Worm (Caenorhabditis elegans) whole organism, L2 larva: ENCODE data around the gene W08A12.2.

Experiments used
- C34F6.9 ChIP-seq: fragments of 150-350 bp; optimal IDR thresholded peaks from 2 replicates; lab custom pipeline; 2014; ENCODE audit warnings: missing biosample characterization, missing genetic modification characterization
- F13H6.1 ChIP-seq: sonication (generic microtip); optimal IDR thresholded peaks from 2 replicates; lab custom pipeline; 2016; ENCODE audit warnings: missing genetic modification characterization, missing compliant biosample characterization
- Y55F3AM.14 ChIP-seq: fragments of 200-800 bp; sonication (Bioruptor generic); optimal IDR thresholded peaks from 2 replicates; lab custom pipeline; 2018; ENCODE audit warnings: mild to moderate bottlenecking, missing genetic modification characterization, missing compliant biosample characterization
- ZK546.5 ChIP-seq: sonication (generic microtip); optimal IDR thresholded peaks from 2 replicates; lab custom pipeline; 2017; ENCODE audit warnings: missing biosample characterization, missing genetic modification characterization
- ama-1 ChIP-seq: fragments of 150-350 bp; optimal IDR thresholded peaks from 2 replicates; lab custom pipeline; 2018; ENCODE audit warnings: inconsistent platforms
- blmp-1 ChIP-seq: sonication (generic microtip); optimal IDR thresholded peaks from 2 replicates; lab custom pipeline; 2017; ENCODE audit warnings: missing genetic modification characterization, mild to moderate bottlenecking, missing compliant biosample characterization, antibody characterized with exemption, moderate library complexity; ENCODE audit not compliant: insufficient read depth
- ceh-16 ChIP-seq: fragments of 150-350 bp; optimal IDR thresholded peaks from 2 replicates; lab custom pipeline; 2014; ENCODE audit warnings: missing biosample characterization, missing genetic modification characterization
- ceh-82 ChIP-seq: fragments of 150-350 bp; optimal IDR thresholded peaks from 2 replicates; lab custom pipeline; 2014; ENCODE audit warnings: missing biosample characterization, missing genetic modification characterization
- crh-2 ChIP-seq: sonication (generic microtip); optimal IDR thresholded peaks from 2 replicates; lab custom pipeline; 2017; ENCODE audit warnings: missing biosample characterization, missing genetic modification characterization
- dmd-4 ChIP-seq: sonication (generic microtip); optimal IDR thresholded peaks from 2 replicates; lab custom pipeline; 2017; ENCODE audit warnings: missing biosample characterization, missing genetic modification characterization
- egl-27 ChIP-seq: sonication (generic microtip); optimal IDR thresholded peaks from 3 replicates; lab custom pipeline; 2017; ENCODE audit warnings: missing biosample characterization, missing genetic modification reagents, missing genetic modification characterization
- elt-1 ChIP-seq: fragments of 150-350 bp; optimal IDR thresholded peaks from 2 replicates; lab custom pipeline; 2014; ENCODE audit warnings: missing biosample characterization, missing genetic modification characterization
- lin-11 ChIP-seq: fragments of 150-350 bp; sonication (generic microtip); optimal IDR thresholded peaks from 2 replicates; lab custom pipeline; 2014; ENCODE audit warnings: missing biosample characterization, missing genetic modification characterization, inconsistent platforms, mixed read lengths
- lin-13 ChIP-seq: fragments of 150-350 bp; optimal IDR thresholded peaks from 2 replicates; lab custom pipeline; 2014; ENCODE audit warnings: missing biosample characterization, missing genetic modification reagents, missing genetic modification characterization
- lin-39 ChIP-seq: fragments of 150-350 bp; optimal IDR thresholded peaks from 2 replicates; lab custom pipeline; 2014; ENCODE audit warnings: missing biosample characterization, missing genetic modification reagents, missing genetic modification characterization
- lsy-2 ChIP-seq, 2 experiments: fragments of 150-350 bp in 1 of 2; sonication (generic microtip) in 1 of 2; optimal IDR thresholded peaks; 2 replicates each; lab custom pipeline; 2014 to 2017; ENCODE audit warnings: missing biosample characterization in 2 of 2, missing genetic modification characterization in 2 of 2
- mab-5 ChIP-seq: fragments of 150-350 bp; optimal IDR thresholded peaks from 2 replicates; lab custom pipeline; 2014; ENCODE audit warnings: missing biosample characterization, missing genetic modification characterization
- mbf-1 ChIP-seq: sonication (generic microtip); optimal IDR thresholded peaks from 2 replicates; lab custom pipeline; 2017; ENCODE audit warnings: missing biosample characterization, missing genetic modification characterization
- mdl-1 ChIP-seq, 2 experiments: fragments of 150-350 bp in 1 of 2; sonication (generic microtip) in 1 of 2; optimal IDR thresholded peaks; 2 replicates each; lab custom pipeline; 2017; ENCODE audit warnings: missing biosample characterization in 2 of 2, missing genetic modification characterization in 2 of 2
- nhr-10 ChIP-seq: sonication (generic microtip); optimal IDR thresholded peaks from 2 replicates; lab custom pipeline; 2017; ENCODE audit warnings: missing biosample characterization, missing genetic modification characterization
- nhr-12 ChIP-seq: fragments of 150-350 bp; optimal IDR thresholded peaks from 2 replicates; lab custom pipeline; 2014; ENCODE audit warnings: missing biosample characterization, missing genetic modification characterization
- nhr-129 ChIP-seq: fragments of 150-350 bp; optimal IDR thresholded peaks from 2 replicates; lab custom pipeline; 2014; ENCODE audit warnings: missing biosample characterization, missing genetic modification characterization
- nhr-21 ChIP-seq: fragments of 150-350 bp; optimal IDR thresholded peaks from 2 replicates; lab custom pipeline; 2014; ENCODE audit warnings: missing biosample characterization, missing genetic modification characterization
- nhr-23 ChIP-seq: fragments of 150-350 bp; optimal IDR thresholded peaks from 2 replicates; lab custom pipeline; 2014; ENCODE audit warnings: missing biosample characterization, missing genetic modification reagents, missing genetic modification characterization
- nhr-237 ChIP-seq: fragments of 150-350 bp; optimal IDR thresholded peaks from 2 replicates; lab custom pipeline; 2014; ENCODE audit warnings: missing biosample characterization, missing genetic modification characterization
- nhr-25 ChIP-seq: fragments of 150-350 bp; sonication (generic microtip); optimal IDR thresholded peaks from 3 replicates; lab custom pipeline; 2014; ENCODE audit warnings: missing biosample characterization, missing genetic modification characterization
- nhr-6 ChIP-seq: fragments of 150-350 bp; optimal IDR thresholded peaks from 2 replicates; lab custom pipeline; 2014; ENCODE audit warnings: missing biosample characterization, missing genetic modification characterization
- nhr-77 ChIP-seq: fragments of 150-350 bp; optimal IDR thresholded peaks from 2 replicates; lab custom pipeline; 2014; ENCODE audit warnings: missing biosample characterization, missing genetic modification characterization
- peb-1 ChIP-seq: fragments of 150-350 bp; optimal IDR thresholded peaks from 2 replicates; lab custom pipeline; 2014; ENCODE audit warnings: missing biosample characterization, missing genetic modification characterization
- sem-4 ChIP-seq: fragments of 150-350 bp; optimal IDR thresholded peaks from 2 replicates; lab custom pipeline; 2014; ENCODE audit warnings: missing biosample characterization, missing genetic modification reagents, missing genetic modification characterization
- sma-3 ChIP-seq: sonication (generic microtip); optimal IDR thresholded peaks from 2 replicates; lab custom pipeline; 2016; ENCODE audit warnings: missing genetic modification reagents, missing genetic modification characterization, missing compliant biosample characterization
- sma-9 ChIP-seq, 2 experiments: fragments of 150-350 bp in 1 of 2; sonication (generic microtip) in 1 of 2; optimal IDR thresholded peaks; 2 replicates each; lab custom pipeline; 2014 to 2016; ENCODE audit warnings: missing genetic modification characterization in 2 of 2, mild to moderate bottlenecking in 1 of 2, missing biosample characterization in 1 of 2, missing compliant biosample characterization in 1 of 2, missing genetic modification reagents in 1 of 2, moderate library complexity in 1 of 2
- snpc-4 ChIP-seq: fragments of 150-350 bp; optimal IDR thresholded peaks from 2 replicates; lab custom pipeline; 2014; ENCODE audit warnings: missing biosample characterization, missing genetic modification characterization
- unc-39 ChIP-seq: fragments of 150-350 bp; optimal IDR thresholded peaks from 2 replicates; lab custom pipeline; 2014; ENCODE audit warnings: missing biosample characterization, missing genetic modification characterization
- unc-55 ChIP-seq: fragments of 150-350 bp; sonication (generic microtip); optimal IDR thresholded peaks from 3 replicates; lab custom pipeline; 2014; ENCODE audit warnings: missing biosample characterization, missing genetic modification reagents, missing genetic modification characterization
- unc-62 ChIP-seq: fragments of 150-350 bp; optimal IDR thresholded peaks from 2 replicates; lab custom pipeline; 2014; ENCODE audit warnings: missing biosample characterization, missing genetic modification reagents, missing genetic modification characterization
- zag-1 ChIP-seq: fragments of 150-350 bp; optimal IDR thresholded peaks from 2 replicates; lab custom pipeline; 2014; ENCODE audit warnings: missing biosample characterization, missing genetic modification characterization
- ztf-11 ChIP-seq: sonication (generic microtip); optimal IDR thresholded peaks from 2 replicates; lab custom pipeline; 2017; ENCODE audit warnings: missing biosample characterization, missing genetic modification characterization
- ztf-4 ChIP-seq: fragments of 150-350 bp; optimal IDR thresholded peaks from 2 replicates; lab custom pipeline; 2014; ENCODE audit warnings: missing biosample characterization, missing genetic modification characterization

The W08A12.2 gene

DNA sequence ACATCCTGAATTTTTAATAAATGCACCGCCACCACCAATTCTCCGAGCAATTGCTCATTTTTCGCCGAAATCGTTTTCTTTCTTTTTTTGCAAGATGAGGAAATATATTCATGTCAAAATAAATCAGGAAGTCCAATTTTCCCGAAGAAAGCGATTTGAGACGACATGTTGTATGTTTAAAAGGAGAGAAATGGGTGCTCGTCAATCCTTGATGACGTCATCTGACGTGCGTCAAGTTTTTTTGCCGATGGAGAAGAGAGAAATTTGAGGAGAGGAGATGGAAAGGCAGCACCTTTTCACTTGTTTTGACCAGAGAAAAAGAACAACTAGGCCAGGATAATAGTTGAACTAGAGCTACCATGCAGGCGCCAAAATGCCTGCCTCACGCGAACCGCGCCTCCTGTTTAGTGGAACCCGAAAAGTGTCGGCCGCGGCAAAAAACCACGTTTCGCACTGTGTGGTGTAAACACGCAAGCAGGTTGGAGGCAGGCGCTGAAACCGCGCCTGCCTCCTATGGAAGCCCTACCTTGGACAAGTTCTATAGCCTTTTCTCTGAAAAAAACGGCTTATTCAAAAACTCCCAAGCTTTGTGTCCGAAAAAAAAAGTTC lies 30.7 kb upstream of the W08A12.2 start:
- TF ChIP-seq crh-2 (tag; lab: Kevin White, UChicago), result peak; percentile 80
- TF ChIP-seq nhr-25 (tag; lab: Kevin White, UChicago), result no peak
- no peak for TF ChIP-seq unc-39 (tag; lab: Kevin White, UChicago)
- TF ChIP-seq mdl-1 (tag; optimal IDR thresholded peaks at IDR 0.05; lab: Kevin White, UChicago), result peak in 1 of 2 experiments; percentile 54
- peak; percentile 70 for TF ChIP-seq sma-9 (GFP tag; optimal IDR thresholded peaks at IDR 0.05; lab: Kevin White, UChicago)
- no peak for TF ChIP-seq sma-9 (tag; optimal IDR thresholded peaks at IDR 0.05; lab: Kevin White, UChicago)
- no peak for TF ChIP-seq elt-1 (tag; lab: Kevin White, UChicago)
- peak; percentile 61 for TF ChIP-seq unc-55 (GFP tag; lab: Kevin White, UChicago)
- TF ChIP-seq lin-13, result peak; percentile 25
- TF ChIP-seq nhr-237, result no peak
- no peak for TF ChIP-seq snpc-4 (tag; lab: Kevin White, UChicago)
- TF ChIP-seq nhr-77 (tag; lab: Kevin White, UChicago), result no peak
- TF ChIP-seq lin-11 (tag; lab: Kevin White, UChicago), result peak; percentile 0
- no peak for TF ChIP-seq dmd-4 (tag; lab: Kevin White, UChicago)
- TF ChIP-seq ztf-11 (tag; lab: Kevin White, UChicago), result no peak
- TF ChIP-seq nhr-21 (tag; lab: Kevin White, UChicago), result no peak
- TF ChIP-seq ceh-16, result no peak
- TF ChIP-seq mab-5 (tag; lab: Kevin White, UChicago), result peak; percentile 75
- no peak for TF ChIP-seq blmp-1 (tag; lab: Kevin White, UChicago)
- no peak for TF ChIP-seq nhr-10 (tag; lab: Kevin White, UChicago)
- no peak for TF ChIP-seq lin-39 (tag; lab: Kevin White, UChicago)
- no peak for TF ChIP-seq nhr-12 (tag; lab: Kevin White, UChicago)
- TF ChIP-seq sma-3 (GFP tag; lab: Kevin White, UChicago), result no peak
- TF ChIP-seq unc-62 (GFP tag; lab: Kevin White, UChicago), result peak; percentile 36
- peak; percentile 49 for TF ChIP-seq nhr-6 (tag; lab: Kevin White, UChicago)
- TF ChIP-seq peb-1 (tag; lab: Kevin White, UChicago), result no peak
- TF ChIP-seq nhr-129 (tag; lab: Kevin White, UChicago), result peak; percentile 59
- peak; percentile 62 for TF ChIP-seq C34F6.9 (tag; lab: Kevin White, UChicago)
- no peak for TF ChIP-seq sem-4
- TF ChIP-seq zag-1 (tag; lab: Kevin White, UChicago), result peak; percentile 54
- peak; percentile 64 for TF ChIP-seq F13H6.1
- TF ChIP-seq ZK546.5 (tag; lab: Kevin White, UChicago), result no peak
- TF ChIP-seq Y55F3AM.14 (GFP tag; lab: Kevin White, UChicago), result no peak
- TF ChIP-seq egl-27, result peak; percentile 64
- no peak for TF ChIP-seq nhr-23 (tag; lab: Kevin White, UChicago)
- TF ChIP-seq lsy-2 (tag; optimal IDR thresholded peaks at IDR 0.05; lab: Kevin White, UChicago), result peak in 1 of 2 experiments; percentile 65
- TF ChIP-seq, all 48 proteins: peak for 15

DNA sequence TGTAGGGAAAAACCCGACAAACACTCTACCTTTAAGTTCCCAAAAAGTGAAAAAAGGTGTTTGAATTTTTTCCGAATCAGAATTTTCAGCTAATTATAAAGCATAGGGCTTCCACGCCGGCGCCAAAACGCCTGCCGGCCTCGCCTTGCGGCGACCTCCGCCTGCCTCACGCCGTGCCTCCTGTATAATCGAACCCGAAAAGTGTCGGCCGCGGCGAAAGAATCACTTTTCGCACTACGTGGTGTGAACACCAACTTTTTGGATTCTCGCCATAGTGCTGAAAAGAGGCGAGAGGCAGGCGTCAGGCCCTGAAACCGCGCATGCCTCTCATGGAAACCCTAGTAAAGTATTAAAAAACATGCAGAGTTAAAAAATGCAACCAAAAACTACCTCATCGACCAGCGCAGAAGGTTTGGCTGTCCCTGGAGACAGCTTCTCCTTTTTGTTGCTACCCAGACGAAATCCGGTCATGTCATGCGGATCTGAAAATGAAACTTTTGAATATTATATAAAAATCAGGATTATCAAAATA lies 29.9 kb upstream of the W08A12.2 start, which contains the start of gene nrsn-1:
Gene nrsn-1 (minus strand): TSS at position 482 of the 532 bp plus-strand sequence.
- no peak for TF ChIP-seq lin-13
- TF ChIP-seq peb-1 (tag; lab: Kevin White, UChicago), result no peak
- TF ChIP-seq blmp-1 (tag; lab: Kevin White, UChicago), result no peak
- TF ChIP-seq ceh-16, result no peak
- TF ChIP-seq dmd-4 (tag; lab: Kevin White, UChicago), result no peak
- no peak for TF ChIP-seq mab-5 (tag; lab: Kevin White, UChicago)
- TF ChIP-seq crh-2 (tag; lab: Kevin White, UChicago), result no peak
- no peak for TF ChIP-seq ztf-11 (tag; lab: Kevin White, UChicago)
- no peak for TF ChIP-seq ceh-82 (tag; lab: Kevin White, UChicago)
- TF ChIP-seq unc-62 (GFP tag; lab: Kevin White, UChicago), result no peak
- no peak for TF ChIP-seq ztf-4 (tag; lab: Kevin White, UChicago)

ce11 chrV:3714750-3715149 lies 29.1 kb upstream of the W08A12.2 start:
- TF ChIP-seq blmp-1 (tag; lab: Kevin White, UChicago) (no peak), nhr-129 (tag; lab: Kevin White, UChicago) (no peak), ZK546.5 (tag; lab: Kevin White, UChicago) (no peak), nhr-23 (tag; lab: Kevin White, UChicago) (no peak), mbf-1 (tag; lab: Kevin White, UChicago) (no peak), elt-1 (tag; lab: Kevin White, UChicago) (no peak), ama-1 (lab: Kevin White, UChicago) (no peak), zag-1 (tag; lab: Kevin White, UChicago) (no peak), ztf-4 (tag; lab: Kevin White, UChicago) (no peak)
